Worm (Caenorhabditis elegans) whole organism, late embryonic: ENCODE results near the gene spch-1.

Experiments
- eyg-1 ChIP-seq: sonication (generic microtip); optimal IDR thresholded peaks from 2 replicates; lab custom pipeline; 2016; ENCODE audit warnings: missing genotype, missing genetic modification characterization, missing compliant biosample characterization
- fkh-10 ChIP-seq: fragments of 150-350 bp; optimal IDR thresholded peaks from 2 replicates; lab custom pipeline; 2014; ENCODE audit warnings: missing biosample characterization, missing genetic modification reagents, missing genetic modification characterization
- sdc-2 ChIP-seq: sonication (generic microtip); optimal IDR thresholded peaks from 2 replicates; lab custom pipeline; 2016; ENCODE audit warnings: missing genotype, missing genetic modification characterization, missing compliant biosample characterization

- TF ChIP-seq eyg-1 (tag; lab: Kevin White, UChicago), result no peak
- no peak for TF ChIP-seq sdc-2 (tag; lab: Kevin White, UChicago)
- no peak for TF ChIP-seq fkh-10 (GFP tag; lab: Kevin White, UChicago)
Observed at ce11 chrIV:10066456-10066855, 44.9 kb downstream of the spch-1 start.
